Fruit fly (Drosophila melanogaster) whole organism, embryonic: ENCODE measurements around the gene Atg5.

Source experiments
- Ada2b ChIP-seq: fragments of 200-800 bp; sonication (Bioruptor generic); IDR thresholded peaks from 2 replicates; pipeline ENCODE4 v1.3.6; 2022; ENCODE audit warnings: missing biosample characterization, missing genetic modification characterization
- C15 ChIP-seq: fragments of 200-800 bp; sonication (Bioruptor generic); IDR thresholded peaks from 3 replicates; pipeline ENCODE4 v1.3.6; 2022; ENCODE audit warnings: missing biosample characterization, missing genetic modification characterization
- CG10147 ChIP-seq: fragments of 200-800 bp; sonication (Bioruptor generic); optimal IDR thresholded peaks from 2 replicates; lab custom pipeline; 2019; ENCODE audit warnings: missing biosample characterization, mild to moderate bottlenecking, missing genetic modification characterization, moderate library complexity
- CG10274 ChIP-seq: fragments of 200-800 bp; sonication (Bioruptor generic); optimal IDR thresholded peaks from 3 replicates; lab custom pipeline; 2017; ENCODE audit warnings: missing biosample characterization, mild to moderate bottlenecking, missing genetic modification characterization
- CG10462 ChIP-seq: fragments of 200-800 bp; sonication (Bioruptor generic); optimal IDR thresholded peaks from 2 replicates; lab custom pipeline; 2016; ENCODE audit warnings: missing biosample characterization, missing genetic modification characterization
- CG11695 ChIP-seq: fragments of 200-800 bp; sonication (Bioruptor generic); IDR thresholded peaks from 3 replicates; pipeline ENCODE4 v1.3.6; 2022; ENCODE audit warnings: missing biosample characterization, missing genetic modification characterization
- CG11723 ChIP-seq: fragments of 200-800 bp; sonication (Bioruptor generic); optimal IDR thresholded peaks from 2 replicates; lab custom pipeline; 2017; ENCODE audit warnings: missing biosample characterization, mild to moderate bottlenecking, missing genetic modification characterization
- CG12155 ChIP-seq: fragments of 200-800 bp; sonication (Bioruptor generic); optimal IDR thresholded peaks from 3 replicates; lab custom pipeline; 2016; ENCODE audit warnings: missing biosample characterization, missing genetic modification characterization
- CG12769 ChIP-seq: fragments of 200-800 bp; sonication (Bioruptor generic); optimal IDR thresholded peaks from 2 replicates; lab custom pipeline; 2019; ENCODE audit warnings: missing biosample characterization, mild to moderate bottlenecking, missing genetic modification characterization, moderate library complexity
- CG17361 ChIP-seq: fragments of 200-800 bp; sonication (Bioruptor generic); IDR thresholded peaks from 3 replicates; pipeline ENCODE4 v1.3.6; 2022; ENCODE audit warnings: missing biosample characterization, missing genetic modification characterization
- CG17912 ChIP-seq: fragments of 200-800 bp; sonication (Bioruptor generic); optimal IDR thresholded peaks from 2 replicates; lab custom pipeline; 2018; ENCODE audit warnings: missing biosample characterization, mild to moderate bottlenecking, missing genetic modification characterization
- CG1832 ChIP-seq: fragments of 200-800 bp; sonication (Bioruptor generic); optimal IDR thresholded peaks from 2 replicates; lab custom pipeline; 2017; ENCODE audit warnings: missing biosample characterization, mild to moderate bottlenecking, missing genetic modification characterization, inconsistent platforms
- CG2889 ChIP-seq: fragments of 200-800 bp; sonication (Bioruptor generic); IDR thresholded peaks from 3 replicates; pipeline ENCODE4 v1.3.6; 2022; ENCODE audit warnings: missing biosample characterization, missing genetic modification characterization
- CG3065 ChIP-seq: fragments of 200-800 bp; sonication (Bioruptor generic); optimal IDR thresholded peaks from 2 replicates; lab custom pipeline; 2016; ENCODE audit warnings: missing biosample characterization, missing genetic modification characterization
- CG31441 ChIP-seq: fragments of 200-800 bp; sonication (Bioruptor generic); IDR thresholded peaks from 2 replicates; pipeline ENCODE4 v1.3.6; 2022; ENCODE audit warnings: missing biosample characterization, missing genetic modification characterization
- CG32772 ChIP-seq: fragments of 200-800 bp; sonication (Bioruptor generic); IDR thresholded peaks from 2 replicates; pipeline ENCODE4 v1.3.6; 2022; ENCODE audit warnings: missing biosample characterization, missing genetic modification characterization
- CG3995 ChIP-seq: fragments of 200-800 bp; sonication (Bioruptor generic); optimal IDR thresholded peaks from 3 replicates; lab custom pipeline; 2016; ENCODE audit warnings: missing biosample characterization, missing genetic modification characterization
- CG7556 ChIP-seq: fragments of 200-800 bp; sonication (Bioruptor generic); optimal IDR thresholded peaks from 2 replicates; lab custom pipeline; 2017; ENCODE audit warnings: missing biosample characterization, mild to moderate bottlenecking, missing genetic modification characterization
- CG7928 ChIP-seq: fragments of 200-800 bp; sonication (Bioruptor generic); optimal IDR thresholded peaks from 2 replicates; lab custom pipeline; 2017; ENCODE audit warnings: missing biosample characterization, mild to moderate bottlenecking, missing genetic modification characterization
- CG9876 ChIP-seq: fragments of 200-800 bp; sonication (Bioruptor generic); optimal IDR thresholded peaks from 2 replicates; lab custom pipeline; 2016; ENCODE audit warnings: missing biosample characterization, missing genetic modification characterization
- CHES-1-like ChIP-seq: fragments of 200-800 bp; sonication (Bioruptor generic); optimal IDR thresholded peaks from 2 replicates; lab custom pipeline; 2016; ENCODE audit warnings: missing biosample characterization, missing genetic modification characterization
- Dp ChIP-seq: fragments of 200-800 bp; sonication (Bioruptor generic); optimal IDR thresholded peaks from 2 replicates; lab custom pipeline; 2018; ENCODE audit warnings: missing biosample characterization, mild to moderate bottlenecking, missing genetic modification characterization, moderate library complexity
- HLH4C ChIP-seq: fragments of 200-800 bp; sonication (Bioruptor generic); IDR thresholded peaks from 3 replicates; pipeline ENCODE4 v1.3.6; 2022; ENCODE audit warnings: missing biosample characterization, missing genetic modification characterization; ENCODE audit not compliant: partially characterized antibody
- HLH54F ChIP-seq: fragments of 200-800 bp; sonication (Bioruptor generic); optimal IDR thresholded peaks from 3 replicates; lab custom pipeline; 2016; ENCODE audit warnings: missing biosample characterization, missing genetic modification characterization
- Hr39 ChIP-seq: fragments of >200 bp; optimal IDR thresholded peaks from 2 replicates; lab custom pipeline; 2017
- Hr51 ChIP-seq, 2 experiments: fragments of 200-800 bp; sonication (Bioruptor generic); optimal IDR thresholded peaks; 2 replicates in 1 of 2; 3 replicates in 1 of 2; lab custom pipeline; 2016 to 2018; ENCODE audit warnings: missing biosample characterization in 2 of 2, missing genetic modification characterization in 2 of 2, mild to moderate bottlenecking in 1 of 2, moderate library complexity in 1 of 2
- Max ChIP-seq: fragments of 200-800 bp; sonication (Bioruptor generic); optimal IDR thresholded peaks from 2 replicates; lab custom pipeline; 2016; ENCODE audit warnings: missing biosample characterization, mild to moderate bottlenecking, missing genetic modification characterization
- Nf-YC ChIP-seq: fragments of 200-800 bp; optimal IDR thresholded peaks from 3 replicates; lab custom pipeline; 2019; ENCODE audit warnings: missing biosample characterization, mild to moderate bottlenecking, missing genetic modification characterization, moderate library complexity
- Poxn ChIP-seq: fragments of 200-800 bp; sonication (Bioruptor generic); IDR thresholded peaks from 2 replicates; pipeline ENCODE4 v1.3.6; 2022; ENCODE audit warnings: missing biosample characterization, missing genetic modification characterization
- Sry-β ChIP-seq: fragments of 200-800 bp; sonication (Bioruptor generic); optimal IDR thresholded peaks from 2 replicates; lab custom pipeline; 2018; ENCODE audit warnings: missing biosample characterization, mild to moderate bottlenecking, missing genetic modification characterization, moderate library complexity
- Ssrp ChIP-seq: fragments of 200-800 bp; sonication (Bioruptor generic); optimal IDR thresholded peaks from 2 replicates; lab custom pipeline; 2018; ENCODE audit warnings: missing biosample characterization, mild to moderate bottlenecking, missing genetic modification characterization, moderate library complexity
- Xrp1 ChIP-seq: fragments of 200-800 bp; sonication (Bioruptor generic); IDR thresholded peaks from 2 replicates; pipeline ENCODE4 v1.3.6; 2022; ENCODE audit warnings: missing biosample characterization, missing genetic modification characterization
- ac ChIP-seq: fragments of 200-800 bp; sonication (Bioruptor generic); optimal IDR thresholded peaks from 3 replicates; lab custom pipeline; 2017; ENCODE audit warnings: missing biosample characterization, mild to moderate bottlenecking, missing genetic modification characterization
- cas ChIP-seq: fragments of 200-800 bp; sonication (Bioruptor generic); IDR thresholded peaks from 2 replicates; pipeline ENCODE4 v1.3.6; 2022; ENCODE audit warnings: missing biosample characterization, missing genetic modification characterization
- danr ChIP-seq: fragments of 200-800 bp; sonication (Bioruptor generic); IDR thresholded peaks from 2 replicates; pipeline ENCODE4 v1.3.6; 2022; ENCODE audit warnings: missing biosample characterization, missing genetic modification characterization
- exex ChIP-seq: fragments of 200-800 bp; sonication (Bioruptor generic); optimal IDR thresholded peaks from 4 replicates; lab custom pipeline; 2018; ENCODE audit warnings: missing biosample characterization, mild to moderate bottlenecking, missing genetic modification characterization, moderate library complexity
- ftz-f1 ChIP-seq: fragments of 200-800 bp; sonication (Bioruptor generic); optimal IDR thresholded peaks from 2 replicates; lab custom pipeline; 2016; ENCODE audit warnings: missing biosample characterization, missing genetic modification characterization
- gro ChIP-seq: fragments of 200-800 bp; sonication (Bioruptor generic); optimal IDR thresholded peaks from 2 replicates; lab custom pipeline; 2016; ENCODE audit warnings: missing biosample characterization, missing genetic modification characterization
- gsb ChIP-seq: fragments of 200-800 bp; sonication (Bioruptor generic); IDR thresholded peaks from 2 replicates; pipeline ENCODE4 v1.3.6; 2022; ENCODE audit warnings: missing biosample characterization, missing genetic modification characterization
- hb ChIP-seq: fragments of 200-800 bp; sonication (Bioruptor generic); IDR thresholded peaks from 3 replicates; pipeline ENCODE4 v1.3.6; 2022; ENCODE audit warnings: missing biosample characterization, missing genetic modification characterization; ENCODE audit not compliant: partially characterized antibody
- her ChIP-seq: fragments of 200-800 bp; sonication (Bioruptor generic); optimal IDR thresholded peaks from 2 replicates; lab custom pipeline; 2016; ENCODE audit warnings: missing biosample characterization, missing genetic modification characterization
- ken ChIP-seq: fragments of 200-800 bp; sonication (Bioruptor generic); IDR thresholded peaks from 3 replicates; pipeline ENCODE4 v1.3.6; 2022; ENCODE audit warnings: missing biosample characterization, missing genetic modification characterization
- kni ChIP-seq: fragments of 200-800 bp; sonication (Bioruptor generic); optimal IDR thresholded peaks from 3 replicates; lab custom pipeline; 2017; ENCODE audit warnings: mild to moderate bottlenecking, missing biosample characterization, missing genetic modification reagents, missing genetic modification characterization
- mam ChIP-seq: fragments of 200-800 bp; sonication (Bioruptor generic); optimal IDR thresholded peaks from 3 replicates; lab custom pipeline; 2016; ENCODE audit warnings: missing biosample characterization, missing genetic modification characterization
- pb ChIP-seq: fragments of 200-800 bp; sonication (Bioruptor generic); optimal IDR thresholded peaks from 3 replicates; lab custom pipeline; 2016; ENCODE audit warnings: missing biosample characterization, missing genetic modification characterization
- pros ChIP-seq: fragments of 200-800 bp; sonication (Bioruptor generic); optimal IDR thresholded peaks from 3 replicates; lab custom pipeline; 2019; ENCODE audit warnings: missing biosample characterization, mild to moderate bottlenecking, missing genetic modification characterization, moderate library complexity
- sd ChIP-seq: fragments of 200-800 bp; sonication (Bioruptor generic); optimal IDR thresholded peaks from 3 replicates; lab custom pipeline; 2018; ENCODE audit warnings: missing biosample characterization, mild to moderate bottlenecking, missing genetic modification characterization, moderate library complexity
- tin ChIP-seq: fragments of 200-800 bp; sonication (Bioruptor generic); optimal IDR thresholded peaks from 3 replicates; lab custom pipeline; 2016; ENCODE audit warnings: missing biosample characterization, missing genetic modification characterization
- tio ChIP-seq: fragments of 200-800 bp; sonication (Bioruptor generic); optimal IDR thresholded peaks from 2 replicates; lab custom pipeline; 2017; ENCODE audit warnings: missing biosample characterization, missing genetic modification characterization, inconsistent platforms
- tx ChIP-seq: fragments of 200-800 bp; sonication (Bioruptor generic); optimal IDR thresholded peaks from 2 replicates; lab custom pipeline; 2016; ENCODE audit warnings: missing biosample characterization, missing genetic modification characterization
- wor ChIP-seq: fragments of 200-800 bp; sonication (Bioruptor generic); IDR thresholded peaks from 2 replicates; pipeline ENCODE4 v1.3.6; 2022; ENCODE audit warnings: missing biosample characterization, missing genetic modification characterization

Gene Atg5

dm6 chrX:7305753-7306338 lies 17.7 kb downstream of the Atg5 start (continued):
- TF ChIP-seq pros (GFP tag; lab: Kevin White, UChicago), result no peak
- TF ChIP-seq Ada2b (GFP tag; lab: Robert Waterston, UW), result 0 out of 2 replicates have a peak, but pooled peaks have one; percentile 15
- no peak for TF ChIP-seq CG7928 (GFP tag; lab: Kevin White, UChicago)
- TF ChIP-seq mam (GFP tag; lab: Kevin White, UChicago), result peak; percentile 12
- TF ChIP-seq Ssrp (tag; lab: Kevin White, UChicago), result peak; percentile 73
- no peak for TF ChIP-seq exex (tag; lab: Kevin White, UChicago)
- TF ChIP-seq gsb (GFP tag; lab: Robert Waterston, UW), result no peak
- TF ChIP-seq Hr39, result no peak
- no peak for TF ChIP-seq gro (GFP tag; lab: Kevin White, UChicago)
- peak; percentile 12 for TF ChIP-seq CG10147 (GFP tag; lab: Kevin White, UChicago)
- no peak for TF ChIP-seq tx (GFP tag; lab: Kevin White, UChicago)
- peak; percentile 35 for TF ChIP-seq CG12155 (GFP tag; lab: Kevin White, UChicago)
- TF ChIP-seq CG9876, result no peak
- no peak for TF ChIP-seq HLH54F (GFP tag; lab: Kevin White, UChicago)
- peak; percentile 36 for TF ChIP-seq kni
- TF ChIP-seq pb (GFP tag; lab: Kevin White, UChicago), result no peak
- peak; percentile 51 for TF ChIP-seq ac
- TF ChIP-seq Nf-YC (tag; lab: Kevin White, UChicago), result peak; percentile 51
- no peak for TF ChIP-seq CG3995 (GFP tag; lab: Kevin White, UChicago)
- peak; percentile 37 for TF ChIP-seq CG11723 (GFP tag; lab: Kevin White, UChicago)
- TF ChIP-seq CG10274 (GFP tag; lab: Kevin White, UChicago), result no peak
- 0 out of 3 replicates have a peak, but pooled peaks have one; percentile 17 for TF ChIP-seq CG11695 (GFP tag; lab: Robert Waterston, UW)
- no peak for TF ChIP-seq ftz-f1 (GFP tag; lab: Kevin White, UChicago)
- no peak for TF ChIP-seq HLH4C (GFP tag; lab: Robert Waterston, UW)
- TF ChIP-seq tin (GFP tag; lab: Kevin White, UChicago), result peak; percentile 52
- TF ChIP-seq CG3065 (GFP tag; lab: Kevin White, UChicago), result no peak
- no peak for TF ChIP-seq danr (GFP tag; lab: Robert Waterston, UW)
- no peak for TF ChIP-seq CG2889
- no peak for TF ChIP-seq Sry-β
- TF ChIP-seq sd (tag; lab: Kevin White, UChicago), result peak; percentile 13
- TF ChIP-seq CG17912 (GFP tag; lab: Kevin White, UChicago), result no peak
- no peak for TF ChIP-seq C15
- TF ChIP-seq CG1832, result peak; percentile 26
- peak; percentile 62 for TF ChIP-seq Xrp1 (GFP tag; lab: Robert Waterston, UW)
- TF ChIP-seq Dp (GFP tag; lab: Kevin White, UChicago), result no peak
- peak; percentile 51 for TF ChIP-seq CG12769 (tag; lab: Kevin White, UChicago)
- TF ChIP-seq Poxn, result no peak
- peak; percentile 62 for TF ChIP-seq CG31441
- no peak for TF ChIP-seq her (GFP tag; lab: Kevin White, UChicago)
- no peak for TF ChIP-seq ken (GFP tag; lab: Robert Waterston, UW)
- peak; percentile 25; the same call in 1 of the 2 replicates for TF ChIP-seq CG32772 (GFP tag; lab: Robert Waterston, UW)
- TF ChIP-seq tio (GFP tag; lab: Kevin White, UChicago), result no peak
- TF ChIP-seq CG17361 (GFP tag; lab: Robert Waterston, UW), result peak; percentile 73
- peak; percentile 62 for TF ChIP-seq CG7556 (GFP tag; lab: Kevin White, UChicago)
- TF ChIP-seq hb, result no peak
- no peak for TF ChIP-seq cas (GFP tag; lab: Robert Waterston, UW)
- no peak for TF ChIP-seq Max (GFP tag; lab: Kevin White, UChicago)
- no peak for TF ChIP-seq CHES-1-like (GFP tag; lab: Kevin White, UChicago)
- peak in 1 of 2 experiments; percentile 55 for TF ChIP-seq Hr51 (GFP tag; optimal IDR thresholded peaks at IDR 0.05; lab: Kevin White, UChicago)
- peak; percentile 23 for TF ChIP-seq wor (GFP tag; lab: Robert Waterston, UW)
- no peak for TF ChIP-seq CG10462 (GFP tag; lab: Kevin White, UChicago)
